Worm (Caenorhabditis elegans) whole organism, L2 larva: ENCODE data around the gene lurp-1.

Experiments
- C34F6.9 ChIP-seq: fragments of 150-350 bp; optimal IDR thresholded peaks from 2 replicates; lab custom pipeline; 2014; ENCODE audit warnings: missing biosample characterization, missing genetic modification characterization
- aly-2 ChIP-seq: fragments of 150-350 bp; optimal IDR thresholded peaks from 2 replicates; lab custom pipeline; 2014; ENCODE audit warnings: missing biosample characterization, missing genetic modification characterization
- dmd-4 ChIP-seq: sonication (generic microtip); optimal IDR thresholded peaks from 2 replicates; lab custom pipeline; 2017; ENCODE audit warnings: missing biosample characterization, missing genetic modification characterization
- lin-39 ChIP-seq: fragments of 150-350 bp; optimal IDR thresholded peaks from 2 replicates; lab custom pipeline; 2014; ENCODE audit warnings: missing biosample characterization, missing genetic modification reagents, missing genetic modification characterization
- lsy-2 ChIP-seq, 2 experiments: fragments of 150-350 bp in 1 of 2; sonication (generic microtip) in 1 of 2; optimal IDR thresholded peaks; 2 replicates each; lab custom pipeline; 2014 to 2017; ENCODE audit warnings: missing biosample characterization in 2 of 2, missing genetic modification characterization in 2 of 2
- nhr-11 ChIP-seq: fragments of 150-350 bp; optimal IDR thresholded peaks from 2 replicates; lab custom pipeline; 2014; ENCODE audit warnings: missing biosample characterization, missing genetic modification characterization
- nhr-237 ChIP-seq: fragments of 150-350 bp; optimal IDR thresholded peaks from 2 replicates; lab custom pipeline; 2014; ENCODE audit warnings: missing biosample characterization, missing genetic modification characterization
- sma-9 ChIP-seq, 2 experiments: fragments of 150-350 bp in 1 of 2; sonication (generic microtip) in 1 of 2; optimal IDR thresholded peaks; 2 replicates each; lab custom pipeline; 2014 to 2016; ENCODE audit warnings: missing genetic modification characterization in 2 of 2, mild to moderate bottlenecking in 1 of 2, missing biosample characterization in 1 of 2, missing compliant biosample characterization in 1 of 2, missing genetic modification reagents in 1 of 2, moderate library complexity in 1 of 2
- unc-55 ChIP-seq: fragments of 150-350 bp; sonication (generic microtip); optimal IDR thresholded peaks from 3 replicates; lab custom pipeline; 2014; ENCODE audit warnings: missing biosample characterization, missing genetic modification reagents, missing genetic modification characterization
- unc-62 ChIP-seq: fragments of 150-350 bp; optimal IDR thresholded peaks from 2 replicates; lab custom pipeline; 2014; ENCODE audit warnings: missing biosample characterization, missing genetic modification reagents, missing genetic modification characterization
- ztf-4 ChIP-seq: fragments of 150-350 bp; optimal IDR thresholded peaks from 2 replicates; lab custom pipeline; 2014; ENCODE audit warnings: missing biosample characterization, missing genetic modification characterization

- no peak for TF ChIP-seq lsy-2 (tag; optimal IDR thresholded peaks at IDR 0.05; lab: Kevin White, UChicago)
- no peak for TF ChIP-seq lin-39 (tag; lab: Kevin White, UChicago)
- TF ChIP-seq unc-62 (GFP tag; lab: Kevin White, UChicago), result no peak
- TF ChIP-seq nhr-11, result no peak
- TF ChIP-seq unc-55 (GFP tag; lab: Kevin White, UChicago), result no peak
- no peak for TF ChIP-seq aly-2 (tag; lab: Kevin White, UChicago)
- TF ChIP-seq C34F6.9 (tag; lab: Kevin White, UChicago), result no peak
- no peak for TF ChIP-seq sma-9 (GFP tag; optimal IDR thresholded peaks at IDR 0.05; lab: Kevin White, UChicago)
- TF ChIP-seq sma-9 (tag; optimal IDR thresholded peaks at IDR 0.05; lab: Kevin White, UChicago), result no peak
- TF ChIP-seq dmd-4, result no peak
- no peak for TF ChIP-seq nhr-237 (tag; lab: Kevin White, UChicago)
- no peak for TF ChIP-seq ztf-4 (tag; lab: Kevin White, UChicago)
These were observed 18.3 kb downstream of the lurp-1 start for ce11 chrII:10898998-10899397.
